Fruit fly (Drosophila melanogaster) whole organism: Measurements from ENCODE around the gene CG14042.

ENCODE experiments used
- CG8478 ChIP-seq: fragments of >200 bp; optimal IDR thresholded peaks from 2 replicates; lab custom pipeline; 2018; ENCODE audit warnings: inconsistent platforms
- Dll ChIP-seq: fragments of >200 bp; optimal IDR thresholded peaks from 2 replicates; lab custom pipeline; 2017
- EcR ChIP-seq, 2 experiments: fragments of >200 bp; optimal IDR thresholded peaks; 2 replicates each; lab custom pipeline; 2017; ENCODE audit warnings: missing biosample characterization in 2 of 2, missing genetic modification characterization in 2 of 2, missing genetic modification reagents in 2 of 2
- pan ChIP-seq: fragments of >200 bp; optimal IDR thresholded peaks from 2 replicates; lab custom pipeline; 2017
- psq ChIP-seq: fragments of >200 bp; optimal IDR thresholded peaks from 2 replicates; lab custom pipeline; 2017
- usp ChIP-seq: fragments of >200 bp; optimal IDR thresholded peaks from 2 replicates; lab custom pipeline; 2017; ENCODE audit warnings: missing biosample characterization, missing genetic modification characterization, mixed read lengths

CG14042 gene

dm6 chr2L:5088649-5089270, 51.3 kb downstream of the CG14042 start:
- TF ChIP-seq EcR (GFP tag; optimal IDR thresholded peaks at IDR 0.05; lab: Kevin White, UChicago), result no peak
- no peak for TF ChIP-seq CG8478
- no peak for TF ChIP-seq usp (GFP tag; lab: Kevin White, UChicago)
- TF ChIP-seq psq (lab: Kevin White, UChicago), result no peak
- no peak for TF ChIP-seq pan (lab: Kevin White, UChicago)
- TF ChIP-seq Dll (lab: Kevin White, UChicago), result no peak

dm6 chr2L:5089642-5090041, 52.1 kb downstream of the CG14042 start:
- TF ChIP-seq psq (lab: Kevin White, UChicago) (no peak), Dll (lab: Kevin White, UChicago) (no peak), usp (GFP tag; lab: Kevin White, UChicago) (no peak), CG8478 (no peak), EcR (GFP tag; optimal IDR thresholded peaks at IDR 0.05; lab: Kevin White, UChicago) (no peak), pan (lab: Kevin White, UChicago) (no peak)

dm6 chr2L:5090352-5090751, 52.8 kb downstream of the CG14042 start:
- TF ChIP-seq Dll (lab: Kevin White, UChicago) (no peak), usp (GFP tag; lab: Kevin White, UChicago) (no peak), psq (lab: Kevin White, UChicago) (no peak), CG8478 (no peak), pan (lab: Kevin White, UChicago) (no peak), EcR (GFP tag; optimal IDR thresholded peaks at IDR 0.05; lab: Kevin White, UChicago) (no peak)
